Fruit fly (Drosophila melanogaster) Kc167 (cell line): Measurements from ENCODE around the gene Rab6.

Experiments used
- Sin3A ChIP-seq: fragments of >200 bp; optimal IDR thresholded peaks from 2 replicates; lab custom pipeline; 2018; ENCODE audit warnings: missing external identifiers
- h ChIP-seq: fragments of >200 bp; optimal IDR thresholded peaks from 3 replicates; lab custom pipeline; 2018; ENCODE audit warnings: missing external identifiers
- insv ChIP-seq: fragments of >200 bp; optimal IDR thresholded peaks from 3 replicates; lab custom pipeline; 2018; ENCODE audit warnings: missing external identifiers
- psq ChIP-seq: fragments of >200 bp; optimal IDR thresholded peaks from 2 replicates; lab custom pipeline; 2017; ENCODE audit warnings: missing external identifiers
- ttk ChIP-seq: sonication (Bioruptor generic); optimal IDR thresholded peaks from 2 replicates; lab custom pipeline; 2017; ENCODE audit warnings: missing external identifiers

DNA sequence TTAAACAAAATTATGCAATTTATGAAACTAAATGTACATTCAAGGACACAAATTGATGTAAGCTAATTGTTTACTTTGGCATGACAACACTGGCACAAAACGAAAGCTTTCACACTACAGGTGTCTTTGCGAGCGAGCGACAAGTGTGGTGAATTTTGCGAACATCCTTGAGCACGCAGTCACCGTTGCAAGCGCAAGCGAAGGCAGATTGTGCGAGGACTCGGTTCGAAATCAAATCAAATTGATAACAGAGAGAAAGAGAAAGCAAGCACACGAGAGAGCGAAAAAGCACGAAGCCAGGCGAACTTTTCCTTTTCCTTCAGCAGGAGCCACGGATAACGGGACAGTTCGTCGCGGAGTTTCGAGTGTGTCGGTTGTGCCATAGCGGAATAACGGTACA lies 33.5 kb upstream of the Rab6 start, which contains the start of gene CG31760:
- no peak for TF ChIP-seq h (lab: Kevin White, UChicago)
- no peak for TF ChIP-seq psq (lab: Kevin White, UChicago)
- TF ChIP-seq ttk (lab: Kevin White, UChicago) = no peak
- TF ChIP-seq insv (lab: Kevin White, UChicago) = no peak
- TF ChIP-seq Sin3A (lab: Kevin White, UChicago) = no peak
